Worm (Caenorhabditis elegans) whole organism, mixed stage, embryonic: ENCODE measurements around the gene clec-161.

Experiments used
- lin-13 ChIP-seq: fragments of 150-350 bp; optimal IDR thresholded peaks from 2 replicates; lab custom pipeline; 2014; ENCODE audit warnings: missing biosample characterization, missing genetic modification characterization
- nhr-28 ChIP-seq: fragments of 150-350 bp; optimal IDR thresholded peaks from 2 replicates; lab custom pipeline; 2014; ENCODE audit warnings: missing biosample characterization, missing genetic modification characterization
- nhr-76 ChIP-seq: sonication (generic microtip); optimal IDR thresholded peaks from 2 replicates; lab custom pipeline; 2017; ENCODE audit warnings: missing biosample characterization, missing genetic modification characterization
- pha-4 ChIP-seq: fragments of 150-350 bp; optimal IDR thresholded peaks from 2 replicates; lab custom pipeline; 2018; ENCODE audit warnings: missing biosample characterization, missing genetic modification reagents, missing genetic modification characterization
- snpc-4 ChIP-seq: fragments of 150-350 bp; optimal IDR thresholded peaks from 2 replicates; lab custom pipeline; 2014; ENCODE audit warnings: missing biosample characterization, missing genetic modification characterization
- unc-62 ChIP-seq: fragments of 150-350 bp; optimal IDR thresholded peaks from 2 replicates; lab custom pipeline; 2014; ENCODE audit warnings: missing biosample characterization, missing genetic modification reagents, missing genetic modification characterization
- zip-8 ChIP-seq: fragments of 150-350 bp; optimal IDR thresholded peaks from 2 replicates; lab custom pipeline; 2014; ENCODE audit warnings: missing biosample characterization, missing genetic modification characterization

ce11 chrIII:9639281-9640050, 30.9 kb upstream of the clec-161 start:
- TF ChIP-seq nhr-76 (tag; lab: Kevin White, UChicago) (no peak), zip-8 (no peak), unc-62 (GFP tag; lab: Kevin White, UChicago) (no peak), snpc-4 (tag; lab: Kevin White, UChicago) (no peak), nhr-28 (tag; lab: Kevin White, UChicago) (no peak), lin-13 (no peak), pha-4 (tag; lab: Kevin White, UChicago) (no peak)
